Worm (Caenorhabditis elegans) whole organism, late embryonic: Measurements from ENCODE around the gene srh-146.

ENCODE experiments used
- F13H6.1 ChIP-seq: sonication (generic microtip); optimal IDR thresholded peaks from 2 replicates; lab custom pipeline; 2016; ENCODE audit warnings: missing genetic modification characterization, missing compliant biosample characterization
- K02D7.2 ChIP-seq: sonication (generic microtip); optimal IDR thresholded peaks from 2 replicates; lab custom pipeline; 2017; ENCODE audit warnings: mild to moderate bottlenecking, missing genetic modification characterization, missing compliant biosample characterization
- K09A11.1 ChIP-seq: sonication (generic microtip); optimal IDR thresholded peaks from 2 replicates; lab custom pipeline; 2017; ENCODE audit warnings: antibody characterized with exemption, mild to moderate bottlenecking, missing genetic modification characterization, missing compliant biosample characterization; ENCODE audit not compliant: insufficient read depth
- T23F11.4 ChIP-seq: fragments of 200-800 bp; sonication (Bioruptor generic); optimal IDR thresholded peaks from 2 replicates; lab custom pipeline; 2018; ENCODE audit warnings: mild to moderate bottlenecking, missing genetic modification characterization, missing compliant biosample characterization
- ama-1 ChIP-seq: fragments of 150-350 bp; optimal IDR thresholded peaks from 2 replicates; lab custom pipeline; 2014
- ceh-18 ChIP-seq: sonication (generic microtip); optimal IDR thresholded peaks from 2 replicates; lab custom pipeline; 2016; ENCODE audit warnings: missing genetic modification characterization, missing compliant biosample characterization
- ceh-19 ChIP-seq: fragments of 200-800 bp; sonication (Bioruptor generic); optimal IDR thresholded peaks from 2 replicates; lab custom pipeline; 2018; ENCODE audit warnings: mild to moderate bottlenecking, missing genetic modification characterization, missing compliant biosample characterization
- ceh-22 ChIP-seq: sonication (generic microtip); optimal IDR thresholded peaks from 2 replicates; lab custom pipeline; 2017; ENCODE audit warnings: missing biosample characterization, missing genetic modification characterization
- ceh-31 ChIP-seq: sonication (generic microtip); optimal IDR thresholded peaks from 2 replicates; lab custom pipeline; 2016; ENCODE audit warnings: missing genetic modification characterization, missing compliant biosample characterization
- ceh-48 ChIP-seq: sonication (generic microtip); optimal IDR thresholded peaks from 2 replicates; lab custom pipeline; 2016; ENCODE audit warnings: missing genetic modification characterization, inconsistent platforms, missing compliant biosample characterization
- che-1 ChIP-seq: sonication (generic microtip); optimal IDR thresholded peaks from 2 replicates; lab custom pipeline; 2016; ENCODE audit warnings: mild to moderate bottlenecking, missing genetic modification characterization, missing compliant biosample characterization
- dmd-4 ChIP-seq: sonication (generic microtip); optimal IDR thresholded peaks from 2 replicates; lab custom pipeline; 2016; ENCODE audit warnings: borderline replicate concordance, missing genetic modification characterization, missing compliant biosample characterization
- elt-2 ChIP-seq: sonication (generic microtip); optimal IDR thresholded peaks from 2 replicates; lab custom pipeline; 2016; ENCODE audit warnings: missing genetic modification reagents, missing genetic modification characterization, missing compliant biosample characterization
- elt-4 ChIP-seq: sonication (generic microtip); optimal IDR thresholded peaks from 2 replicates; lab custom pipeline; 2016; ENCODE audit warnings: missing genetic modification characterization, missing compliant biosample characterization
- hlh-13 ChIP-seq: fragments of 200-800 bp; sonication (Bioruptor generic); optimal IDR thresholded peaks from 2 replicates; lab custom pipeline; 2018; ENCODE audit warnings: mild to moderate bottlenecking, missing genetic modification characterization, missing compliant biosample characterization
- lin-11 ChIP-seq: fragments of 200-800 bp; sonication (Bioruptor generic); optimal IDR thresholded peaks from 2 replicates; lab custom pipeline; 2018; ENCODE audit warnings: mild to moderate bottlenecking, missing genetic modification characterization, missing compliant biosample characterization
- mec-3 ChIP-seq: sonication (generic microtip); optimal IDR thresholded peaks from 2 replicates; lab custom pipeline; 2016; ENCODE audit warnings: borderline replicate concordance, missing genetic modification characterization, missing compliant biosample characterization
- nfya-1 ChIP-seq: sonication (generic microtip); optimal IDR thresholded peaks from 2 replicates; lab custom pipeline; 2017; ENCODE audit warnings: missing genetic modification characterization, mild to moderate bottlenecking, missing compliant biosample characterization, antibody characterized with exemption, moderate library complexity
- nhr-11 ChIP-seq: fragments of 150-350 bp; optimal IDR thresholded peaks from 2 replicates; lab custom pipeline; 2014; ENCODE audit warnings: missing biosample characterization, missing genetic modification characterization
- npax-4 ChIP-seq: sonication (generic microtip); optimal IDR thresholded peaks from 2 replicates; lab custom pipeline; 2016; ENCODE audit warnings: missing genetic modification characterization, missing compliant biosample characterization
- pat-9 ChIP-seq: fragments of 200-800 bp; sonication (Bioruptor generic); optimal IDR thresholded peaks from 2 replicates; lab custom pipeline; 2018; ENCODE audit warnings: mild to moderate bottlenecking, missing genetic modification characterization, moderate library complexity, missing compliant biosample characterization
- pha-2 ChIP-seq: sonication (generic microtip); optimal IDR thresholded peaks from 2 replicates; lab custom pipeline; 2017; ENCODE audit warnings: mild to moderate bottlenecking, missing genetic modification characterization, missing compliant biosample characterization
- sdc-2 ChIP-seq: sonication (generic microtip); optimal IDR thresholded peaks from 2 replicates; lab custom pipeline; 2016; ENCODE audit warnings: missing genotype, missing genetic modification characterization, missing compliant biosample characterization
- tbx-7 ChIP-seq: sonication (generic microtip); optimal IDR thresholded peaks from 2 replicates; lab custom pipeline; 2016; ENCODE audit warnings: missing genotype, missing genetic modification characterization, missing compliant biosample characterization
- unc-55 ChIP-seq: sonication (generic microtip); optimal IDR thresholded peaks from 2 replicates; lab custom pipeline; 2017; ENCODE audit warnings: missing biosample characterization, missing genetic modification reagents, missing genetic modification characterization

The srh-146 gene

DNA sequence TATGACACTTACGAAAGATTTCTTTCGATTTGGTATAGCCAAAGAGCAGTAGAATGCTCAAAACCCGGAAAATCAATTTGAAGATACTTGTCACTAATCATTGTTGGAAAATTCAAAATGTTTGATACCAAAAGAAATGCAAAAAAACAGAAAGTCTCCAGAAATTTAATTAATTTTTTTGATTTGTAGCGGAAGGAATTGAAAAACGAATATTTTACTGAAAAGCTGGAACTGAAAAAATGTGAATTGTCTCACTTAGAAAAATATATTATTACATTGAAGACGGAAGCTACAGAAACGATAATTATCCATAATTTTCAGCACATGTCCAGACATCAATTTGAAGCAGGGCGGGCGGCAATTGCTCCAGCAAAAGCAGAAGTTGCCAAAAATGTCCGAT is 48.9 kb downstream of the srh-146 start, which contains the start of gene srw-138:
Gene srw-138, minus strand, starts transcription at position 101 of the 400 bp plus-strand sequence.
- TF ChIP-seq mec-3 (tag; lab: Kevin White, UChicago) (no peak), T23F11.4 (no peak), unc-55 (GFP tag; lab: Kevin White, UChicago) (no peak), ceh-31 (tag; lab: Kevin White, UChicago) (no peak), sdc-2 (tag; lab: Kevin White, UChicago) (no peak), ama-1 (lab: Kevin White, UChicago) (no peak), K09A11.1 (tag; lab: Kevin White, UChicago) (no peak), pat-9 (tag; lab: Kevin White, UChicago) (no peak), npax-4 (no peak), lin-11 (tag; lab: Kevin White, UChicago) (no peak), nfya-1 (tag; lab: Kevin White, UChicago) (no peak), che-1 (tag; lab: Kevin White, UChicago) (no peak), tbx-7 (no peak), elt-2 (tag; lab: Kevin White, UChicago) (no peak), K02D7.2 (tag; lab: Kevin White, UChicago) (no peak), F13H6.1 (tag; lab: Kevin White, UChicago) (no peak), ceh-22 (tag; lab: Kevin White, UChicago) (no peak), ceh-19 (GFP tag; lab: Kevin White, UChicago) (no peak), dmd-4 (no peak), pha-2 (tag; lab: Kevin White, UChicago) (no peak)

DNA sequence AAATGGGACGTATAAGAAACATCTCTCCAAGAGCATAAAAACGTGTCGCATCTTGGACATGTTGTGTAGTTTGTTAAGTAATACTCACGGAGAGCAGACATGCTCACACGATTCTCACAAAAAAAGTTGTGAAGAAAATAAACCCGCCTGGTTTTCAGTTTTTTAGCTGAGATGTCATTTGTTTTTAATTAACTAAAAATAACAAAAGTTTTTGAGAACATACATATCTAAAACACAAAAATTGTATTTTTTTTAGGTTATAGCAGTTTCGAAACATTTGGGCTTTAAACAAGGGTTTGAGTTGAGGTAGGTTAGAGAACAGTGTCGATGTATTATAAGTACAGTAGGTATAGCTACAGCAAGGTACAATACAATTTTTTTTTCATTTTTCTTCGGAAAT is 50.7 kb downstream of the srh-146 start, which contains the start of gene srh-88:
Gene srh-88, minus strand, starts transcription at position 101 of the 400 bp plus-strand sequence.
- TF ChIP-seq pha-2 (tag; lab: Kevin White, UChicago), result no peak
- TF ChIP-seq ama-1 (lab: Kevin White, UChicago), result no peak
- TF ChIP-seq ceh-48, result no peak
- no peak for TF ChIP-seq nhr-11 (tag; lab: Kevin White, UChicago)
- no peak for TF ChIP-seq hlh-13
- no peak for TF ChIP-seq elt-4
- TF ChIP-seq ceh-18 (tag; lab: Kevin White, UChicago), result no peak
